Worm (Caenorhabditis elegans) whole organism, L1 larva: ENCODE measurements around the gene mdh-1.
A peak's percentile ranks its signal among the peaks of the same experiment; 100 is the strongest.

Experiments used
- C34B4.2 ChIP-seq: sonication (generic microtip); optimal IDR thresholded peaks from 2 replicates; lab custom pipeline; 2017; ENCODE audit warnings: mild to moderate bottlenecking, missing genetic modification characterization, missing compliant biosample characterization
- Y116A8C.19 ChIP-seq: sonication (generic microtip); optimal IDR thresholded peaks from 2 replicates; lab custom pipeline; 2016; ENCODE audit warnings: missing compliant biosample characterization, missing genetic modification characterization, borderline replicate concordance
- blmp-1 ChIP-seq: fragments of 150-350 bp; optimal IDR thresholded peaks from 2 replicates; lab custom pipeline; 2014; ENCODE audit warnings: missing biosample characterization, missing genetic modification characterization
- ceh-63 ChIP-seq: fragments of 200-800 bp; sonication (Bioruptor generic); optimal IDR thresholded peaks from 2 replicates; lab custom pipeline; 2018; ENCODE audit warnings: mild to moderate bottlenecking, missing genetic modification characterization, missing compliant biosample characterization
- ceh-88 ChIP-seq: fragments of 200-800 bp; sonication (Bioruptor generic); IDR thresholded peaks from 2 replicates; pipeline ENCODE4 v1.3.6; 2022; ENCODE audit warnings: missing genetic modification characterization, missing compliant biosample characterization
- egl-13 ChIP-seq: sonication (generic microtip); optimal IDR thresholded peaks from 2 replicates; lab custom pipeline; 2016; ENCODE audit warnings: missing genotype, missing genetic modification reagents, missing genetic modification characterization, missing compliant biosample characterization
- egl-27 ChIP-seq, 2 experiments: fragments of 150-350 bp in 1 of 2; sonication (generic microtip); optimal IDR thresholded peaks; 3 replicates each; lab custom pipeline; 2017 to 2018; ENCODE audit warnings: missing biosample characterization in 2 of 2, missing genetic modification characterization in 2 of 2, missing genetic modification reagents in 2 of 2
- elt-2 ChIP-seq: sonication (generic microtip); optimal IDR thresholded peaks from 2 replicates; lab custom pipeline; 2016; ENCODE audit warnings: missing genetic modification characterization, mild to moderate bottlenecking, inconsistent platforms, missing compliant biosample characterization, missing genetic modification reagents
- ets-5 ChIP-seq: fragments of 200-800 bp; sonication (Bioruptor generic); IDR thresholded peaks from 2 replicates; pipeline ENCODE4 v1.3.6; 2022; ENCODE audit warnings: missing genetic modification characterization, missing compliant biosample characterization
- fkh-8 ChIP-seq: sonication (generic microtip); optimal IDR thresholded peaks from 2 replicates; lab custom pipeline; 2016; ENCODE audit warnings: mild to moderate bottlenecking, missing genetic modification characterization, missing compliant biosample characterization
- fos-1 ChIP-seq: fragments of 150-350 bp; optimal IDR thresholded peaks from 2 replicates; lab custom pipeline; 2014; ENCODE audit warnings: missing biosample characterization, missing genetic modification characterization
- irx-1 ChIP-seq: sonication (generic microtip); optimal IDR thresholded peaks from 2 replicates; lab custom pipeline; 2016; ENCODE audit warnings: missing genetic modification characterization, missing compliant biosample characterization
- isw-1 ChIP-seq: fragments of 200-800 bp; sonication (Bioruptor generic); IDR thresholded peaks from 2 replicates; pipeline ENCODE4 v1.3.6; 2022; ENCODE audit warnings: missing genetic modification characterization, missing compliant biosample characterization
- jun-1 ChIP-seq: fragments of 150-350 bp; optimal IDR thresholded peaks from 2 replicates; lab custom pipeline; 2014; ENCODE audit warnings: missing biosample characterization, missing genetic modification reagents, missing genetic modification characterization
- lin-13 ChIP-seq: fragments of 150-350 bp; optimal IDR thresholded peaks from 2 replicates; lab custom pipeline; 2014; ENCODE audit warnings: missing biosample characterization, missing genetic modification reagents, missing genetic modification characterization
- lin-14 ChIP-seq: fragments of 200-800 bp; sonication (Bioruptor generic); optimal IDR thresholded peaks from 2 replicates; lab custom pipeline; 2018; ENCODE audit warnings: mild to moderate bottlenecking, missing genetic modification characterization, moderate library complexity, missing compliant biosample characterization
- lin-35 ChIP-seq, 2 experiments: fragments of 150-350 bp; optimal IDR thresholded peaks; 2 replicates each; lab custom pipeline; 2014; ENCODE audit warnings: missing biosample characterization in 2 of 2, missing genetic modification characterization in 2 of 2, missing genetic modification reagents in 2 of 2
- mab-9 ChIP-seq: fragments of 200-800 bp; sonication (Bioruptor generic); IDR thresholded peaks from 2 replicates; pipeline ENCODE4 v1.3.6; 2022; ENCODE audit warnings: missing genetic modification reagents, missing genetic modification characterization, missing compliant biosample characterization
- mdl-1 ChIP-seq, 2 experiments: fragments of 150-350 bp; optimal IDR thresholded peaks; 2 replicates each; lab custom pipeline; 2014 to 2017; ENCODE audit warnings: missing biosample characterization in 2 of 2, missing genetic modification characterization in 2 of 2, inconsistent platforms in 1 of 2
- nhr-11 ChIP-seq: fragments of 150-350 bp; optimal IDR thresholded peaks from 2 replicates; lab custom pipeline; 2014; ENCODE audit warnings: missing biosample characterization, missing genetic modification characterization
- nhr-12 ChIP-seq: sonication (generic microtip); optimal IDR thresholded peaks from 2 replicates; lab custom pipeline; 2017; ENCODE audit warnings: missing biosample characterization, missing genetic modification characterization
- nhr-20 ChIP-seq: sonication (generic microtip); optimal IDR thresholded peaks from 2 replicates; lab custom pipeline; 2016; ENCODE audit warnings: mild to moderate bottlenecking, missing genetic modification characterization, missing compliant biosample characterization
- nhr-237 ChIP-seq: fragments of 150-350 bp; optimal IDR thresholded peaks from 2 replicates; lab custom pipeline; 2014; ENCODE audit warnings: missing biosample characterization, missing genetic modification characterization
- nhr-28 ChIP-seq: fragments of 150-350 bp; optimal IDR thresholded peaks from 2 replicates; lab custom pipeline; 2014; ENCODE audit warnings: missing biosample characterization, missing genetic modification characterization
- nhr-47 ChIP-seq: sonication (generic microtip); optimal IDR thresholded peaks from 2 replicates; lab custom pipeline; 2016; ENCODE audit warnings: mild to moderate bottlenecking, missing genetic modification characterization, moderate library complexity, missing compliant biosample characterization
- nhr-71 ChIP-seq: sonication (generic microtip); optimal IDR thresholded peaks from 2 replicates; lab custom pipeline; 2016; ENCODE audit warnings: mild to moderate bottlenecking, missing genetic modification characterization, moderate library complexity, missing compliant biosample characterization
- nhr-85 ChIP-seq: sonication (generic microtip); peaks from one replicate; lab custom pipeline; 2016; ENCODE audit warnings: missing genetic modification characterization, inconsistent platforms, missing compliant biosample characterization
- pag-3 ChIP-seq: sonication (generic microtip); optimal IDR thresholded peaks from 2 replicates; lab custom pipeline; 2017; ENCODE audit warnings: missing genetic modification characterization, mild to moderate bottlenecking, missing compliant biosample characterization, antibody characterized with exemption, borderline replicate concordance; ENCODE audit not compliant: insufficient read depth
- pqm-1 ChIP-seq: sonication (generic microtip); optimal IDR thresholded peaks from 3 replicates; lab custom pipeline; 2017; ENCODE audit warnings: missing biosample characterization, missing genetic modification characterization
- skn-1 ChIP-seq: fragments of 150-350 bp; optimal IDR thresholded peaks from 2 replicates; lab custom pipeline; 2014; ENCODE audit warnings: missing biosample characterization, missing genetic modification characterization
- snpc-4 ChIP-seq: fragments of 150-350 bp; optimal IDR thresholded peaks from 2 replicates; lab custom pipeline; 2014; ENCODE audit warnings: missing biosample characterization, missing genetic modification characterization
- snu-23 ChIP-seq: sonication (generic microtip); optimal IDR thresholded peaks from 2 replicates; lab custom pipeline; 2016; ENCODE audit warnings: missing genetic modification characterization, missing compliant biosample characterization
- sox-4 ChIP-seq: sonication (generic microtip); optimal IDR thresholded peaks from 2 replicates; lab custom pipeline; 2016; ENCODE audit warnings: missing genetic modification characterization, missing compliant biosample characterization
- sptf-1 ChIP-seq: fragments of 150-350 bp; optimal IDR thresholded peaks from 2 replicates; lab custom pipeline; 2014; ENCODE audit warnings: missing biosample characterization, missing genetic modification characterization
- sup-37 ChIP-seq: fragments of 200-800 bp; sonication (Bioruptor generic); optimal IDR thresholded peaks from 2 replicates; lab custom pipeline; 2018; ENCODE audit warnings: mild to moderate bottlenecking, missing genetic modification characterization, missing compliant biosample characterization
- tlp-1 ChIP-seq: fragments of 150-350 bp; optimal IDR thresholded peaks from 2 replicates; lab custom pipeline; 2014; ENCODE audit warnings: missing biosample characterization, missing genetic modification characterization
- unc-62 ChIP-seq: fragments of 150-350 bp; optimal IDR thresholded peaks from 2 replicates; lab custom pipeline; 2014; ENCODE audit warnings: missing biosample characterization, missing genetic modification reagents, missing genetic modification characterization
- zag-1 ChIP-seq: fragments of 150-350 bp; optimal IDR thresholded peaks from 2 replicates; lab custom pipeline; 2014; ENCODE audit warnings: missing biosample characterization, missing genetic modification characterization

mdh-1 gene

ce11 chrV:6498441-6498840 lies 17.9 kb downstream of the mdh-1 start:
- peak; percentile 11 for TF ChIP-seq lin-14
- TF ChIP-seq sup-37 (GFP tag; lab: Kevin White, UChicago): no peak

- TF ChIP-seq mab-9: no peak
- TF ChIP-seq nhr-237: no peak
- TF ChIP-seq snpc-4: no peak
- no peak for TF ChIP-seq snu-23 (GFP tag; lab: Kevin White, UChicago)
- TF ChIP-seq nhr-12 (tag; lab: Kevin White, UChicago): no peak
- TF ChIP-seq fos-1: no peak
- TF ChIP-seq egl-13 (tag; lab: Kevin White, UChicago): no peak
- TF ChIP-seq skn-1 (tag; lab: Kevin White, UChicago): no peak
- TF ChIP-seq nhr-71 (tag; lab: Kevin White, UChicago): no peak
- TF ChIP-seq Y116A8C.19 (tag; lab: Kevin White, UChicago): no peak
- no peak for TF ChIP-seq ets-5 (GFP tag; lab: Robert Waterston, UW)
- no peak for TF ChIP-seq mdl-1 (tag; optimal IDR thresholded peaks at IDR 0.05; lab: Kevin White, UChicago)
- no peak for TF ChIP-seq blmp-1 (tag; lab: Kevin White, UChicago)
- no peak for TF ChIP-seq nhr-28 (tag; lab: Kevin White, UChicago)
- TF ChIP-seq nhr-47 (tag; lab: Kevin White, UChicago): no peak
- TF ChIP-seq nhr-20 (tag; lab: Kevin White, UChicago): no peak
- no peak for TF ChIP-seq elt-2
- TF ChIP-seq nhr-11 (tag; lab: Kevin White, UChicago): no peak
- no peak for TF ChIP-seq unc-62 (GFP tag; lab: Kevin White, UChicago)
- TF ChIP-seq, all 84 proteins: peak for 0
Observed at ce11 chrV:6496611-6497158, 19.6 kb downstream of the mdh-1 start, which contains the start of gene dgtr-1. TSS of gene dgtr-1 (plus strand) at chrV:6497108.

- TF ChIP-seq ceh-88 (no peak), blmp-1 (tag; lab: Kevin White, UChicago) (peak; percentile 94)
Observed at ce11 chrV:6495353-6495752, 21.0 kb downstream of the mdh-1 start.

ce11 chrV:6493821-6494220 lies 22.5 kb downstream of the mdh-1 start, which contains the start of gene cpt-6:
TSS of gene cpt-6 (minus strand) at chrV:6493921.
- no peak for TF ChIP-seq lin-13 (GFP tag; lab: Kevin White, UChicago)
- peak; percentile 65 for TF ChIP-seq nhr-85 (tag; lab: Kevin White, UChicago)

- TF ChIP-seq lin-35 (GFP tag; optimal IDR thresholded peaks at IDR 0.05; lab: Kevin White, UChicago) (peak in 1 of 2 experiments; percentile 8), sptf-1 (tag; lab: Kevin White, UChicago) (no peak), elt-2 (peak; percentile 67)
Observed at ce11 chrV:6492497-6492896, 23.8 kb downstream of the mdh-1 start.

- TF ChIP-seq nhr-85 (tag; lab: Kevin White, UChicago) (no peak), lin-13 (GFP tag; lab: Kevin White, UChicago) (no peak), ceh-88 (no peak), snu-23 (GFP tag; lab: Kevin White, UChicago) (no peak), elt-2 (peak; percentile 87), lin-35 (GFP tag; optimal IDR thresholded peaks at IDR 0.05; lab: Kevin White, UChicago) (peak in 1 of 2 experiments; percentile 47), irx-1 (tag; lab: Kevin White, UChicago) (no peak), sox-4 (no peak), pag-3 (tag; lab: Kevin White, UChicago) (no peak), egl-27 (tag; optimal IDR thresholded peaks at IDR 0.05; lab: Kevin White, UChicago) (no peak), isw-1 (GFP tag; lab: Robert Waterston, UW) (no peak), tlp-1 (no peak), nhr-12 (tag; lab: Kevin White, UChicago) (no peak), fos-1 (no peak), nhr-20 (tag; lab: Kevin White, UChicago) (peak; percentile 5), ceh-63 (GFP tag; lab: Kevin White, UChicago) (no peak), nhr-47 (tag; lab: Kevin White, UChicago) (no peak), skn-1 (tag; lab: Kevin White, UChicago) (no peak), jun-1 (tag; lab: Kevin White, UChicago) (peak; percentile 39), C34B4.2 (no peak), zag-1 (no peak), fkh-8 (tag; lab: Kevin White, UChicago) (no peak), pqm-1 (tag; lab: Kevin White, UChicago) (peak; percentile 81)
Observed at ce11 chrV:6488849-6489248, 27.5 kb downstream of the mdh-1 start, which contains the start of gene lec-10. TSS of gene lec-10 (minus strand) at chrV:6489120.
